Worm (Caenorhabditis elegans) whole organism, mixed stage, embryonic: Measurements from ENCODE around the gene scd-2.

ENCODE experiments used
- bed-3 ChIP-seq: fragments of 200-800 bp; sonication (Bioruptor generic); optimal IDR thresholded peaks from 3 replicates; lab custom pipeline; 2018; ENCODE audit warnings: mild to moderate bottlenecking, missing genetic modification characterization, moderate library complexity, missing compliant biosample characterization
- blmp-1 ChIP-seq: fragments of 150-350 bp; optimal IDR thresholded peaks from 2 replicates; lab custom pipeline; 2014; ENCODE audit warnings: missing biosample characterization, missing genetic modification characterization
- ceh-43 ChIP-seq: fragments of 200-800 bp; sonication (Bioruptor generic); optimal IDR thresholded peaks from 2 replicates; lab custom pipeline; 2018; ENCODE audit warnings: mild to moderate bottlenecking, missing genetic modification characterization, moderate library complexity, missing compliant biosample characterization
- ceh-83 ChIP-seq: fragments of 200-800 bp; sonication (Bioruptor generic); optimal IDR thresholded peaks from 2 replicates; lab custom pipeline; 2018; ENCODE audit warnings: mild to moderate bottlenecking, missing genetic modification characterization, missing compliant biosample characterization
- cnd-1 ChIP-seq: fragments of 200-800 bp; sonication (Bioruptor generic); optimal IDR thresholded peaks from 2 replicates; lab custom pipeline; 2018; ENCODE audit warnings: mild to moderate bottlenecking, missing genetic modification characterization, missing compliant biosample characterization
- elt-1 ChIP-seq: sonication (generic microtip); optimal IDR thresholded peaks from 2 replicates; lab custom pipeline; 2017; ENCODE audit warnings: missing genetic modification characterization, mild to moderate bottlenecking, missing compliant biosample characterization, antibody characterized with exemption, moderate library complexity, borderline replicate concordance; ENCODE audit not compliant: insufficient read depth
- ham-2 ChIP-seq: fragments of 200-800 bp; sonication (Bioruptor generic); optimal IDR thresholded peaks from 2 replicates; lab custom pipeline; 2018; ENCODE audit warnings: mild to moderate bottlenecking, missing genetic modification characterization, missing compliant biosample characterization
- hlh-1 ChIP-seq: fragments of 150-350 bp; optimal IDR thresholded peaks from 2 replicates; lab custom pipeline; 2014; ENCODE audit warnings: missing biosample characterization, missing genetic modification reagents, missing genetic modification characterization
- lin-13 ChIP-seq: fragments of 150-350 bp; optimal IDR thresholded peaks from 2 replicates; lab custom pipeline; 2014; ENCODE audit warnings: missing biosample characterization, missing genetic modification characterization
- lin-32 ChIP-seq: fragments of 200-800 bp; sonication (Bioruptor generic); optimal IDR thresholded peaks from 2 replicates; lab custom pipeline; 2018; ENCODE audit warnings: mild to moderate bottlenecking, missing genetic modification characterization, missing compliant biosample characterization
- mab-5 ChIP-seq: fragments of 150-350 bp; optimal IDR thresholded peaks from 2 replicates; lab custom pipeline; 2014; ENCODE audit warnings: missing biosample characterization, missing genetic modification characterization
- nhr-12 ChIP-seq: fragments of 150-350 bp; optimal IDR thresholded peaks from 2 replicates; lab custom pipeline; 2014; ENCODE audit warnings: missing biosample characterization, missing genetic modification characterization
- nhr-2 ChIP-seq: fragments of 150-350 bp; optimal IDR thresholded peaks from 2 replicates; lab custom pipeline; 2014; ENCODE audit warnings: missing biosample characterization, missing genetic modification characterization
- nhr-76 ChIP-seq: sonication (generic microtip); optimal IDR thresholded peaks from 2 replicates; lab custom pipeline; 2017; ENCODE audit warnings: missing biosample characterization, missing genetic modification characterization
- pha-4 ChIP-seq: fragments of 150-350 bp; optimal IDR thresholded peaks from 2 replicates; lab custom pipeline; 2018; ENCODE audit warnings: missing biosample characterization, missing genetic modification reagents, missing genetic modification characterization
- sem-2 ChIP-seq: fragments of 200-800 bp; sonication (Bioruptor generic); optimal IDR thresholded peaks from 2 replicates; lab custom pipeline; 2018; ENCODE audit warnings: mild to moderate bottlenecking, missing genetic modification characterization, missing compliant biosample characterization
- unc-120 ChIP-seq: sonication (generic microtip); optimal IDR thresholded peaks from 2 replicates; lab custom pipeline; 2017; ENCODE audit warnings: missing genetic modification characterization, missing compliant biosample characterization; ENCODE audit not compliant: poor library complexity, severe bottlenecking
- unc-62 ChIP-seq: fragments of 150-350 bp; optimal IDR thresholded peaks from 2 replicates; lab custom pipeline; 2014; ENCODE audit warnings: missing biosample characterization, missing genetic modification reagents, missing genetic modification characterization
- zip-8 ChIP-seq: fragments of 150-350 bp; optimal IDR thresholded peaks from 2 replicates; lab custom pipeline; 2014; ENCODE audit warnings: missing biosample characterization, missing genetic modification characterization
- ztf-11 ChIP-seq: fragments of 150-350 bp; optimal IDR thresholded peaks from 2 replicates; lab custom pipeline; 2014; ENCODE audit warnings: missing biosample characterization, missing genetic modification characterization

Gene scd-2

DNA sequence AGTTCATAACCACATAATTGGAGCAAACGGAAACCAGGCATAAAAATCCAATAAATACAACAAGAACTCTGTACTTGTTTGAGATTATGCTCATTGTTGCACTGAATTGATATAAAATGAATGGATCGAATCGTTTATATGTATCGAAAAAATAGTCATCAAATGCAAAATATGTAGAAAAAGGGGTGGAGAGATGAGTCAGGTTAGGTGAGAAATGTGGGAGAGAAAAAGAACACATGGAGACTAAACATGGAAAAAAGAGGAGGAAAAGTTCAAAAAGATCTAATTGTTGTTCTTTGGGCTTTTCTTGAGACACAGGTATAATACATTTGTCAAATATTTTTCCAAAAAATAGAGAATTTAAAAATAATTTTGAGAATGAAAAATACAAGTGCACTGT, 55.4 kb downstream of the scd-2 start, which contains the start of gene K11G9.5:
Gene K11G9.5, minus strand, starts transcription at position 101 of the 400 bp plus-strand sequence.
- TF ChIP-seq elt-1 (tag; lab: Kevin White, UChicago) (no peak), nhr-2 (tag; lab: Kevin White, UChicago) (no peak), nhr-12 (tag; lab: Kevin White, UChicago) (no peak), bed-3 (GFP tag; lab: Kevin White, UChicago) (no peak), hlh-1 (tag; lab: Kevin White, UChicago) (no peak), lin-13 (no peak), lin-32 (GFP tag; lab: Kevin White, UChicago) (no peak), sem-2 (GFP tag; lab: Kevin White, UChicago) (no peak), unc-120 (no peak), ham-2 (no peak), ztf-11 (tag; lab: Kevin White, UChicago) (no peak), ceh-43 (GFP tag; lab: Kevin White, UChicago) (no peak), zip-8 (tag; lab: Kevin White, UChicago) (no peak), nhr-76 (tag; lab: Kevin White, UChicago) (no peak), ceh-83 (GFP tag; lab: Kevin White, UChicago) (no peak), unc-62 (GFP tag; lab: Kevin White, UChicago) (no peak), mab-5 (tag; lab: Kevin White, UChicago) (no peak), cnd-1 (tag; lab: Kevin White, UChicago) (no peak), blmp-1 (no peak), pha-4 (no peak)
